Worm (Caenorhabditis elegans) whole organism, L3 larva: ENCODE measurements around the gene C30B5.6.

ENCODE experiments used
- R02D3.7 ChIP-seq: fragments of 150-350 bp; optimal IDR thresholded peaks from 2 replicates; lab custom pipeline; 2014; ENCODE audit warnings: missing biosample characterization, missing genetic modification characterization
- ZK546.5 ChIP-seq: sonication (generic microtip); optimal IDR thresholded peaks from 2 replicates; lab custom pipeline; 2017; ENCODE audit warnings: missing biosample characterization, missing genetic modification characterization
- aly-2 ChIP-seq: fragments of 150-350 bp; optimal IDR thresholded peaks from 2 replicates; lab custom pipeline; 2014; ENCODE audit warnings: missing biosample characterization, missing genetic modification characterization
- ceh-28 ChIP-seq: fragments of 150-350 bp; optimal IDR thresholded peaks from 2 replicates; lab custom pipeline; 2014; ENCODE audit warnings: missing biosample characterization, missing genetic modification reagents, missing genetic modification characterization
- ceh-82 ChIP-seq: fragments of 150-350 bp; optimal IDR thresholded peaks from 2 replicates; lab custom pipeline; 2014; ENCODE audit warnings: missing biosample characterization, missing genetic modification characterization
- ceh-9 ChIP-seq: sonication (generic microtip); optimal IDR thresholded peaks from 2 replicates; lab custom pipeline; 2018; ENCODE audit warnings: missing biosample characterization, missing genetic modification characterization
- daf-12 ChIP-seq: fragments of 150-350 bp; optimal IDR thresholded peaks from 2 replicates; lab custom pipeline; 2014; ENCODE audit warnings: missing biosample characterization, missing genetic modification reagents, missing genetic modification characterization
- egl-5 ChIP-seq: fragments of 150-350 bp; optimal IDR thresholded peaks from 2 replicates; lab custom pipeline; 2017; ENCODE audit warnings: missing biosample characterization, missing genetic modification reagents, missing genetic modification characterization, inconsistent platforms
- elt-2 ChIP-seq: sonication (generic microtip); optimal IDR thresholded peaks from 2 replicates; lab custom pipeline; 2016; ENCODE audit warnings: missing genetic modification reagents, mild to moderate bottlenecking, missing genetic modification characterization, missing compliant biosample characterization
- elt-3 ChIP-seq, 3 experiments: fragments of 150-350 bp in 1 of 3; sonication (generic microtip) in 2 of 3; optimal IDR thresholded peaks; 2 replicates in 2 of 3; 4 replicates in 1 of 3; lab custom pipeline; 2014 to 2017; ENCODE audit warnings: missing biosample characterization in 3 of 3, missing genetic modification characterization in 3 of 3
- eor-1 ChIP-seq, 2 experiments: fragments of 150-350 bp; optimal IDR thresholded peaks; 2 replicates each; lab custom pipeline; 2014 to 2018; ENCODE audit warnings: missing biosample characterization in 2 of 2, missing genetic modification characterization in 2 of 2
- fkh-10 ChIP-seq: sonication (generic microtip); optimal IDR thresholded peaks from 2 replicates; lab custom pipeline; 2017; ENCODE audit warnings: missing biosample characterization, missing genetic modification reagents, missing genetic modification characterization
- fkh-2 ChIP-seq: fragments of 150-350 bp; optimal IDR thresholded peaks from 2 replicates; lab custom pipeline; 2014; ENCODE audit warnings: missing biosample characterization, missing genetic modification reagents, missing genetic modification characterization
- fos-1 ChIP-seq: fragments of 150-350 bp; optimal IDR thresholded peaks from 2 replicates; lab custom pipeline; 2014; ENCODE audit warnings: missing biosample characterization, missing genetic modification characterization
- hmg-11 ChIP-seq: sonication (generic microtip); optimal IDR thresholded peaks from 2 replicates; lab custom pipeline; 2016; ENCODE audit warnings: missing genetic modification characterization, missing compliant biosample characterization
- lin-15B ChIP-seq: fragments of 150-350 bp; optimal IDR thresholded peaks from 2 replicates; lab custom pipeline; 2014; ENCODE audit warnings: missing biosample characterization, missing genetic modification characterization
- lin-39 ChIP-seq: fragments of 150-350 bp; optimal IDR thresholded peaks from 2 replicates; lab custom pipeline; 2018; ENCODE audit warnings: missing biosample characterization, missing genetic modification reagents, missing genetic modification characterization
- mml-1 ChIP-seq: fragments of 150-350 bp; sonication (generic microtip); optimal IDR thresholded peaks from 3 replicates; lab custom pipeline; 2014; ENCODE audit warnings: missing biosample characterization, missing genetic modification characterization
- nhr-11 ChIP-seq: fragments of 150-350 bp; optimal IDR thresholded peaks from 2 replicates; lab custom pipeline; 2014; ENCODE audit warnings: missing biosample characterization, missing genetic modification characterization
- nhr-12 ChIP-seq: fragments of 150-350 bp; optimal IDR thresholded peaks from 2 replicates; lab custom pipeline; 2014; ENCODE audit warnings: missing biosample characterization, missing genetic modification characterization
- nhr-237 ChIP-seq: fragments of 150-350 bp; optimal IDR thresholded peaks from 2 replicates; lab custom pipeline; 2014; ENCODE audit warnings: missing biosample characterization, missing genetic modification characterization
- nhr-25 ChIP-seq: sonication (generic microtip); optimal IDR thresholded peaks from 2 replicates; lab custom pipeline; 2017; ENCODE audit warnings: missing biosample characterization, missing genetic modification characterization
- nhr-28 ChIP-seq: fragments of 150-350 bp; optimal IDR thresholded peaks from 2 replicates; lab custom pipeline; 2014; ENCODE audit warnings: missing biosample characterization, missing genetic modification characterization
- nhr-43 ChIP-seq: sonication (generic microtip); optimal IDR thresholded peaks from 2 replicates; lab custom pipeline; 2016; ENCODE audit warnings: mild to moderate bottlenecking, missing genetic modification characterization, missing compliant biosample characterization; ENCODE audit not compliant: poor library complexity, severe bottlenecking
- nhr-67 ChIP-seq: fragments of 150-350 bp; optimal IDR thresholded peaks from 2 replicates; lab custom pipeline; 2014; ENCODE audit warnings: missing biosample characterization, missing genetic modification characterization
- nhr-77 ChIP-seq: fragments of 150-350 bp; optimal IDR thresholded peaks from 2 replicates; lab custom pipeline; 2014; ENCODE audit warnings: missing biosample characterization, missing genetic modification characterization
- pqm-1 ChIP-seq: fragments of 150-350 bp; optimal IDR thresholded peaks from 2 replicates; lab custom pipeline; 2017; ENCODE audit warnings: missing biosample characterization, missing genetic modification characterization, inconsistent platforms
- sea-2 ChIP-seq: fragments of 150-350 bp; sonication (generic microtip); optimal IDR thresholded peaks from 4 replicates; lab custom pipeline; 2014; ENCODE audit warnings: missing biosample characterization, missing genetic modification reagents, missing genetic modification characterization
- skn-1 ChIP-seq: fragments of 150-350 bp; optimal IDR thresholded peaks from 2 replicates; lab custom pipeline; 2014; ENCODE audit warnings: missing biosample characterization, missing genetic modification characterization
- tbx-2 ChIP-seq: sonication (generic microtip); optimal IDR thresholded peaks from 2 replicates; lab custom pipeline; 2016; ENCODE audit warnings: mild to moderate bottlenecking, missing genetic modification characterization, missing compliant biosample characterization
- unc-39 ChIP-seq: sonication (generic microtip); optimal IDR thresholded peaks from 4 replicates; lab custom pipeline; 2017; ENCODE audit warnings: missing biosample characterization, missing genetic modification characterization
- unc-62 ChIP-seq: fragments of 150-350 bp; sonication (generic microtip); optimal IDR thresholded peaks from 4 replicates; lab custom pipeline; 2014; ENCODE audit warnings: missing biosample characterization, missing genetic modification reagents, missing genetic modification characterization
- zag-1 ChIP-seq: fragments of 150-350 bp; optimal IDR thresholded peaks from 2 replicates; lab custom pipeline; 2014; ENCODE audit warnings: missing biosample characterization, missing genetic modification characterization
- ztf-11 ChIP-seq: fragments of 150-350 bp; optimal IDR thresholded peaks from 2 replicates; lab custom pipeline; 2014; ENCODE audit warnings: missing biosample characterization, missing genetic modification characterization
- ztf-4 ChIP-seq: fragments of 150-350 bp; optimal IDR thresholded peaks from 2 replicates; lab custom pipeline; 2014; ENCODE audit warnings: missing biosample characterization, missing genetic modification characterization

Gene C30B5.6

ce11 chrII:6246054-6246453, 23.6 kb upstream of the C30B5.6 start, which contains the start of gene lelo-1:
lelo-1 (plus strand) TSS chrII:6246354.
- no peak for TF ChIP-seq ztf-11
- no peak for TF ChIP-seq daf-12 (tag; lab: Kevin White, UChicago)
- TF ChIP-seq eor-1 (tag; optimal IDR thresholded peaks at IDR 0.05; lab: Kevin White, UChicago): no peak
- no peak for TF ChIP-seq sea-2
- TF ChIP-seq elt-3 (tag; optimal IDR thresholded peaks at IDR 0.05; lab: Kevin White, UChicago): no peak
- TF ChIP-seq, all 47 proteins: peak for 0

DNA sequence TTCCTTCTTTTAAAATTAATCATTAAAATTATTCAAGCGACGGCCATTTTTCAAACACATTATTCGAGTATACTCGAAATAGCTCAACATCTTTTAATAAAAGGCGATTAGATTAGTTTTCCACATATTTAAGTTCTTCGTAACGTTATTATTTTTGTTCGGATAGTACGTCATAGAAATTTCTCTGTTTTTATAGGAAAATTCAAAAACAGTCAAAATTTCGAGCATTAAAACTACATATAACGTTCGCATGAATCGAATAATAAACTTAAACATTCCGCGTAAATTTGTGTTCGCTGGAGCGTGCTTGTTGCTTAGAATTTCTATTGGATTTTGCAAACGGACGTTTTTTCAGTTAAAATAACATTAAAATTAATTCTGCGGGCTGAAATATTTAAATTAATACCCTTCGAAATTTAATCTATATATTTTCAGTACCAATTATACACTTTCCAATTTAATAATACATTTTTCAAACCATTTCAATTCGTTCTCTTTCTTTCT, 22.8 kb upstream of the C30B5.6 start, which contains the start of gene blos-4:
blos-4 (plus strand) TSS at position 51 of the 504 bp plus-strand sequence.
- no peak for TF ChIP-seq nhr-67 (tag; lab: Kevin White, UChicago)
- no peak for TF ChIP-seq fkh-2
- no peak for TF ChIP-seq mml-1 (tag; lab: Kevin White, UChicago)
- TF ChIP-seq ZK546.5 (tag; lab: Kevin White, UChicago): no peak
- no peak for TF ChIP-seq ztf-4 (tag; lab: Kevin White, UChicago)
- no peak for TF ChIP-seq lin-39 (tag; lab: Kevin White, UChicago)
- no peak for TF ChIP-seq ceh-9 (tag; lab: Kevin White, UChicago)
- no peak for TF ChIP-seq nhr-25 (tag; lab: Kevin White, UChicago)
- TF ChIP-seq lin-15B (tag; lab: Kevin White, UChicago): no peak
- TF ChIP-seq ceh-82 (tag; lab: Kevin White, UChicago): no peak
- TF ChIP-seq tbx-2 (tag; lab: Kevin White, UChicago): no peak
- no peak for TF ChIP-seq R02D3.7 (tag; lab: Kevin White, UChicago)
- no peak for TF ChIP-seq nhr-43 (tag; lab: Kevin White, UChicago)
- no peak for TF ChIP-seq fkh-10
- no peak for TF ChIP-seq sea-2
- no peak for TF ChIP-seq nhr-28
- TF ChIP-seq unc-62 (GFP tag; lab: Kevin White, UChicago): no peak

DNA sequence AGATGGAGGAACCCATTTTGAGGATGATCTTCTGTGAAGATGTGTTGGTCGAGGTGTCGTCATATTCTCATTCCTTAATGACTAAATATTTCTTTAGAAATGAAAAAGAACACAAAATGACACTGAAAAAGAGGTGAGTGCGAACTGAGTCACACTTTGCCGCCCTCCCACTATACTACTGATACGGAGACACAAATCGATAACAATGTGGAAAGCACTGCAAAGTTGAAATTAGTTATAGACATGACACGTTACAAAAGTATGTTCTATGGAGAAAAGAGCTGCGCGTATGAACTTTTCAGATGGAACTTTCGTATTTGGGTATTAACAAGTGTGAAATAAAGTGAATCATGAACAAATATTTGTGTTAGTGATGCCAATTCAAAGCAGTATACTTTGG, 21.7 kb upstream of the C30B5.6 start, which contains the start of gene tat-4:
tat-4 (minus strand) TSS at position 117 of the 400 bp plus-strand sequence.
- TF ChIP-seq ceh-28 (tag; lab: Kevin White, UChicago): no peak
- peak; percentile 69 for TF ChIP-seq pqm-1 (tag; lab: Kevin White, UChicago)
- TF ChIP-seq mml-1 (tag; lab: Kevin White, UChicago): no peak
- TF ChIP-seq elt-2 (tag; lab: Kevin White, UChicago): peak; percentile 49

DNA sequence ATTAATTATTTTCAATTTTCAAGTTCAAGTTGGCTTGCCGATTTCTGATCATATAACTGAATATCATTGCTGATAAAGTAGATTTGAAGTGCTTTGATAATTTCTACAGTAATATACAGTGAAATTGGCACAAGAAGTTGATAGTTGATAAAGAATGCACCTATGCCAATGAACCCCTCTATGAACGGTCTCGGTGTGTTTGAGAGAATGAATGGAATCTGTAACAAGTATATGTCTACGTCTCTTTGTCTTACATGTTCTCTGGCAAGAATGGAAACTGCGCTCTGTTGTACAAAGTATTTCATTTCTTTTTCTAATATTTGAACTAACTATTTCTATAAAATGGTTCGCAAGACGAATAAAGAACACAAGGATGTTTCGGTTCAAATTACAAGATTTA, 19.3 kb upstream of the C30B5.6 start, which contains the start of gene T24H7.8:
T24H7.8 (plus strand) TSS at position 301 of the 400 bp plus-strand sequence.
- TF ChIP-seq nhr-11 (tag; lab: Kevin White, UChicago): no peak
- TF ChIP-seq hmg-11 (tag; lab: Kevin White, UChicago): no peak
- TF ChIP-seq pqm-1 (tag; lab: Kevin White, UChicago): no peak
- TF ChIP-seq lin-15B (tag; lab: Kevin White, UChicago): no peak
- no peak for TF ChIP-seq aly-2 (tag; lab: Kevin White, UChicago)
- no peak for TF ChIP-seq nhr-25 (tag; lab: Kevin White, UChicago)
- TF ChIP-seq fkh-10: no peak
- no peak for TF ChIP-seq eor-1 (tag; optimal IDR thresholded peaks at IDR 0.05; lab: Kevin White, UChicago)
- no peak for TF ChIP-seq elt-2 (tag; lab: Kevin White, UChicago)
- TF ChIP-seq unc-39: no peak
- no peak for TF ChIP-seq skn-1
- TF ChIP-seq zag-1 (tag; lab: Kevin White, UChicago): no peak
- no peak for TF ChIP-seq ztf-4 (tag; lab: Kevin White, UChicago)
- no peak for TF ChIP-seq ceh-82 (tag; lab: Kevin White, UChicago)
- TF ChIP-seq fos-1: no peak
- TF ChIP-seq nhr-237 (tag; lab: Kevin White, UChicago): no peak
- no peak for TF ChIP-seq nhr-43 (tag; lab: Kevin White, UChicago)
- TF ChIP-seq nhr-77 (tag; lab: Kevin White, UChicago): no peak
- no peak for TF ChIP-seq egl-5 (tag; lab: Kevin White, UChicago)
- no peak for TF ChIP-seq nhr-12 (tag; lab: Kevin White, UChicago)
